Fruit fly (Drosophila melanogaster): ENCODE measurements around the gene CG5347.

The CG5347 gene

dm6 chrX:14805646-14806045, 29.1 kb downstream of the CG5347 start:
- peak; percentile 72 for TF ChIP-seq CG7101 (tag; optimal IDR thresholded peaks at IDR 0.05)
- no peak for TF ChIP-seq tj (GFP tag; optimal IDR thresholded peaks at IDR 0.05)
- peak; percentile 60 for TF ChIP-seq cic (GFP tag; optimal IDR thresholded peaks at IDR 0.05)
- TF ChIP-seq CG12768 (GFP tag; optimal IDR thresholded peaks at IDR 0.05): peak; percentile 18
- TF ChIP-seq bab1 (GFP tag; optimal IDR thresholded peaks at IDR 0.05): no peak
- no peak for TF ChIP-seq Clk (GFP tag; optimal IDR thresholded peaks at IDR 0.05)
- TF ChIP-seq kay (GFP tag; ENCODE audit: borderline replicate concordance): no peak
- TF ChIP-seq CG11617 (GFP tag; optimal IDR thresholded peaks at IDR 0.05): peak; percentile 52
- TF ChIP-seq cnc (optimal IDR thresholded peaks at IDR 0.05): no peak
- TF ChIP-seq toe (GFP tag; optimal IDR thresholded peaks at IDR 0.05): peak; percentile 15
- peak; percentile 19 for TF ChIP-seq CG14711 (tag; optimal IDR thresholded peaks at IDR 0.05)
- TF ChIP-seq ovo (GFP tag; optimal IDR thresholded peaks at IDR 0.05): peak; percentile 90
- no peak for TF ChIP-seq CG33017 (tag; optimal IDR thresholded peaks at IDR 0.05)
- TF ChIP-seq CG7045 (GFP tag; optimal IDR thresholded peaks at IDR 0.05): peak; percentile 47
- TF ChIP-seq pad (GFP tag; optimal IDR thresholded peaks at IDR 0.05): peak; percentile 48
- peak; percentile 60 for TF ChIP-seq CG1620 (GFP tag; optimal IDR thresholded peaks at IDR 0.05)
- TF ChIP-seq CG5204 (GFP tag; optimal IDR thresholded peaks at IDR 0.05): no peak
- peak; percentile 0 for TF ChIP-seq Hr96 (GFP tag; optimal IDR thresholded peaks at IDR 0.05)
- peak; percentile 27 for TF ChIP-seq Mnt (GFP tag; optimal IDR thresholded peaks at IDR 0.05)
- peak; percentile 83 for TF ChIP-seq Crg-1 (GFP tag; optimal IDR thresholded peaks at IDR 0.05)

dm6 chrX:14810433-14810832, 33.9 kb downstream of the CG5347 start:
- TF ChIP-seq CG5204 (GFP tag; optimal IDR thresholded peaks at IDR 0.05) (no peak), CG1620 (GFP tag; optimal IDR thresholded peaks at IDR 0.05) (no peak), toe (GFP tag; optimal IDR thresholded peaks at IDR 0.05) (no peak), cnc (optimal IDR thresholded peaks at IDR 0.05) (no peak), Crg-1 (GFP tag; optimal IDR thresholded peaks at IDR 0.05) (no peak), Mnt (GFP tag; optimal IDR thresholded peaks at IDR 0.05) (no peak), CG7101 (tag; optimal IDR thresholded peaks at IDR 0.05) (peak; percentile 33), Hr96 (GFP tag; optimal IDR thresholded peaks at IDR 0.05) (no peak), pad (GFP tag; optimal IDR thresholded peaks at IDR 0.05) (no peak), CG14711 (tag; optimal IDR thresholded peaks at IDR 0.05) (peak; percentile 50), Clk (GFP tag; optimal IDR thresholded peaks at IDR 0.05) (no peak), CG33017 (tag; optimal IDR thresholded peaks at IDR 0.05) (peak; percentile 38), tj (GFP tag; optimal IDR thresholded peaks at IDR 0.05) (no peak), CG12768 (GFP tag; optimal IDR thresholded peaks at IDR 0.05) (no peak), CG11617 (GFP tag; optimal IDR thresholded peaks at IDR 0.05) (no peak), ovo (GFP tag; optimal IDR thresholded peaks at IDR 0.05) (no peak), bab1 (GFP tag; optimal IDR thresholded peaks at IDR 0.05) (no peak), CG7045 (GFP tag; optimal IDR thresholded peaks at IDR 0.05) (no peak), kay (GFP tag; ENCODE audit: borderline replicate concordance) (no peak), cic (GFP tag; optimal IDR thresholded peaks at IDR 0.05) (no peak)

DNA sequence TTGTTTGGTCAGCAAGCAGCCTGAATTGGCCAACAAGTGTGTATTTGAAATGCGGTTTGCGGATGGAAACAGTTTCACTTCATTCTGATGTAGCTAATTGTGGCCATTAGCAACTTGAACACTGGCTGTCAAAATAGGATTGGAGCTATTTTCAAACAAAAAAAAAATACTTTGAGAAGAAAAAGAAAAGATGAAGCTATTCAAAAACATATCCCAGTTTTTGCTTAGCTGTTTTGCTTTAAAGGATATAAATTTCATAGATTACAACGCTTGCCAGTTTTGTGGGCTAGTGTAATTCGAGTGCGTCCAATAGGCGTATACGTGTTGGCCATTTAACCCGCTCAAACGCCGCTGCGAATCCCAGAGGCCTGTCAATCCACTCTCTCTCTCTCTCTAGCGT, 35.7 kb downstream of the CG5347 start:
- TF ChIP-seq CG7045 (GFP tag; optimal IDR thresholded peaks at IDR 0.05) (no peak), kay (GFP tag; ENCODE audit: borderline replicate concordance) (no peak), Mnt (GFP tag; optimal IDR thresholded peaks at IDR 0.05) (no peak), toe (GFP tag; optimal IDR thresholded peaks at IDR 0.05) (no peak), cic (GFP tag; optimal IDR thresholded peaks at IDR 0.05) (no peak), CG1620 (GFP tag; optimal IDR thresholded peaks at IDR 0.05) (no peak), pad (GFP tag; optimal IDR thresholded peaks at IDR 0.05) (no peak), Clk (GFP tag; optimal IDR thresholded peaks at IDR 0.05) (no peak), Crg-1 (GFP tag; optimal IDR thresholded peaks at IDR 0.05) (no peak)

DNA sequence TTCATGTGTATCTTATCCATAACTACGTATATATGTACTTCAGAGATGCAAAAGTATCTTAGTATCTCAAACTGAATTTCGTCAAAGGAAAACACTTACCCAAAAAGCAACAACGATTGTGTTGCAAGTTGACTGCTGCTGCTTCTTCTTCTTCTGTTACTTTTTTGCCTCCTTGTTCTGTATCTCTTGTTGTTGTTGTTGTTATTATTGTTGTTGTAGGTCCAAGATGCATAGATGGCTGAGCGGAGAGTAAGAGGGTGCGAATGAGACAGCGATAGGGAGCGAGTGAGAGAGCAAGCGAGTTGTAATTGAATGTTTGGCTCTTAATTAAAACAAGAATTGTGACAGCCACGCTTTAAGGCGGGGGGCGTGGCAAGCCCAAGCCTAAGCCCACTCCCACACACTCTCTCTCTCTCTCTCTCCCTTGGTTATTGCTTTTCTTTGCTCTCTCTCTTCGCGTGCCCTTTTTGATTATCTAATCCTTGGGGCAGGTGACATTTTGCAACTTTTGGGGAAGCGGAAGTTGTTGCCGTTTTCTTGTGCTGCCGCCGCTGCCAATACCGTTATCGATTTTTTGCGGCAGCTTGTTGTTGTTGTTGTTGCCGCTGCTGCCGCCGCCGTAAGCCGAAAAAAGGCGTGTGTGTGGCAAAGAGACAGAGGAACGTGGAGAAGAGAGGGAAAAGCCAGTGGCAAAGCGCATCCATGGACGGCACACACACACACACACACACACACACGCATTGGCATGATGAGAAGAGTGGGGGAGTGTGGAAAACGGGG, 48.3 kb downstream of the CG5347 start:
- TF ChIP-seq CG33017 (tag; optimal IDR thresholded peaks at IDR 0.05) (no peak), ovo (GFP tag; optimal IDR thresholded peaks at IDR 0.05) (no peak), Mnt (GFP tag; optimal IDR thresholded peaks at IDR 0.05) (no peak), Hr96 (GFP tag; optimal IDR thresholded peaks at IDR 0.05) (no peak), Crg-1 (GFP tag; optimal IDR thresholded peaks at IDR 0.05) (no peak), toe (GFP tag; optimal IDR thresholded peaks at IDR 0.05) (no peak), CG7101 (tag; optimal IDR thresholded peaks at IDR 0.05) (no peak), CG5204 (GFP tag; optimal IDR thresholded peaks at IDR 0.05) (no peak), cnc (optimal IDR thresholded peaks at IDR 0.05) (no peak), pad (GFP tag; optimal IDR thresholded peaks at IDR 0.05) (no peak), bab1 (GFP tag; optimal IDR thresholded peaks at IDR 0.05) (no peak), kay (GFP tag; ENCODE audit: borderline replicate concordance) (no peak), Clk (GFP tag; optimal IDR thresholded peaks at IDR 0.05) (no peak), CG14711 (tag; optimal IDR thresholded peaks at IDR 0.05) (no peak)

DNA sequence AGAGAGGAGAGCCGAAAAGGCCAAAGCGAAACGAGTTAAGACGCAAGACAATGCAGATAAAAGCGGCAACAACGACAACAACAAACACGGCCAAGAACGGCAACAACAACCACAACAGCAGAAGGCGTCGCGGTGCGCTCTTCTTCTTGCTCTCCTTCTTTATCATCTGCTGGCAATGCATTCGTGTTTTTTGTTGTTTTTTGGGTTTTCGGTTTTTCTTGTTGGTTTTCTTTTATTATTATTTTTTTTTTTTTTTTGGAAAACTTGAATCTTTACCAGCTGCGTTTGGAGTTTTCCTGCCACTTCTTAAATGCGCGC, 48.9 kb downstream of the CG5347 start:
- TF ChIP-seq CG33017 (tag; optimal IDR thresholded peaks at IDR 0.05) (no peak), Clk (GFP tag; optimal IDR thresholded peaks at IDR 0.05) (no peak), CG11617 (GFP tag; optimal IDR thresholded peaks at IDR 0.05) (no peak), Hr96 (GFP tag; optimal IDR thresholded peaks at IDR 0.05) (no peak), cnc (optimal IDR thresholded peaks at IDR 0.05) (no peak), CG7101 (tag; optimal IDR thresholded peaks at IDR 0.05) (no peak), cic (GFP tag; optimal IDR thresholded peaks at IDR 0.05) (no peak), CG7045 (GFP tag; optimal IDR thresholded peaks at IDR 0.05) (no peak), ovo (GFP tag; optimal IDR thresholded peaks at IDR 0.05) (no peak), CG12768 (GFP tag; optimal IDR thresholded peaks at IDR 0.05) (no peak), CG5204 (GFP tag; optimal IDR thresholded peaks at IDR 0.05) (no peak), kay (GFP tag; ENCODE audit: borderline replicate concordance) (no peak), CG1620 (GFP tag; optimal IDR thresholded peaks at IDR 0.05) (no peak), CG14711 (tag; optimal IDR thresholded peaks at IDR 0.05) (no peak), tj (GFP tag; optimal IDR thresholded peaks at IDR 0.05) (no peak)
